Worm (Caenorhabditis elegans) whole organism, L4/young adult: ENCODE results near the gene D2096.11.

Experiments used
- W03F9.2 ChIP-seq: fragments of 150-350 bp; optimal IDR thresholded peaks from 2 replicates; lab custom pipeline; 2014; ENCODE audit warnings: missing biosample characterization, missing genetic modification characterization
- him-1 ChIP-seq: sonication (generic microtip); optimal IDR thresholded peaks from 2 replicates; lab custom pipeline; 2016; ENCODE audit warnings: missing genotype, missing genetic modification reagents, missing genetic modification characterization, missing compliant biosample characterization

ce11 chrIV:8378280-8378679 is 15.7 kb downstream of the D2096.11 start:
- TF ChIP-seq him-1 (no peak), W03F9.2 (tag; lab: Kevin White, UChicago) (no peak)
